Worm (Caenorhabditis elegans) whole organism, late embryonic: ENCODE results near the gene F53G2.3.

Source experiments
- K02D7.2 ChIP-seq: sonication (generic microtip); optimal IDR thresholded peaks from 2 replicates; lab custom pipeline; 2017; ENCODE audit warnings: mild to moderate bottlenecking, missing genetic modification characterization, missing compliant biosample characterization
- K09A11.1 ChIP-seq: sonication (generic microtip); optimal IDR thresholded peaks from 2 replicates; lab custom pipeline; 2017; ENCODE audit warnings: antibody characterized with exemption, mild to moderate bottlenecking, missing genetic modification characterization, missing compliant biosample characterization; ENCODE audit not compliant: insufficient read depth
- Y22D7AL.16 ChIP-seq: sonication (generic microtip); optimal IDR thresholded peaks from 2 replicates; lab custom pipeline; 2016; ENCODE audit warnings: missing genetic modification characterization, missing compliant biosample characterization
- ceh-18 ChIP-seq: sonication (generic microtip); optimal IDR thresholded peaks from 2 replicates; lab custom pipeline; 2016; ENCODE audit warnings: missing genetic modification characterization, missing compliant biosample characterization
- ceh-19 ChIP-seq: fragments of 200-800 bp; sonication (Bioruptor generic); optimal IDR thresholded peaks from 2 replicates; lab custom pipeline; 2018; ENCODE audit warnings: mild to moderate bottlenecking, missing genetic modification characterization, missing compliant biosample characterization
- ceh-2 ChIP-seq: sonication (generic microtip); optimal IDR thresholded peaks from 2 replicates; lab custom pipeline; 2016; ENCODE audit warnings: missing genotype, missing genetic modification characterization, missing compliant biosample characterization
- ceh-22 ChIP-seq: sonication (generic microtip); optimal IDR thresholded peaks from 2 replicates; lab custom pipeline; 2017; ENCODE audit warnings: missing biosample characterization, missing genetic modification characterization
- ceh-24 ChIP-seq: sonication (generic microtip); optimal IDR thresholded peaks from 2 replicates; lab custom pipeline; 2016; ENCODE audit warnings: mild to moderate bottlenecking, missing genetic modification characterization, missing compliant biosample characterization
- ceh-31 ChIP-seq: sonication (generic microtip); optimal IDR thresholded peaks from 2 replicates; lab custom pipeline; 2016; ENCODE audit warnings: missing genetic modification characterization, missing compliant biosample characterization
- ceh-34 ChIP-seq: sonication (generic microtip); optimal IDR thresholded peaks from 2 replicates; lab custom pipeline; 2016; ENCODE audit warnings: mild to moderate bottlenecking, missing genetic modification characterization, missing compliant biosample characterization
- ceh-45 ChIP-seq: fragments of 200-800 bp; sonication (Bioruptor generic); IDR thresholded peaks from 2 replicates; pipeline ENCODE4 v1.3.6; 2022; ENCODE audit warnings: missing genetic modification reagents, missing genetic modification characterization, missing compliant biosample characterization
- ceh-6 ChIP-seq: fragments of 200-800 bp; sonication (Bioruptor generic); optimal IDR thresholded peaks from 2 replicates; lab custom pipeline; 2018; ENCODE audit warnings: mild to moderate bottlenecking, missing genetic modification characterization, missing compliant biosample characterization
- ceh-9 ChIP-seq: sonication (generic microtip); optimal IDR thresholded peaks from 2 replicates; lab custom pipeline; 2016; ENCODE audit warnings: mild to moderate bottlenecking, missing genetic modification characterization, inconsistent platforms, missing compliant biosample characterization
- dve-1 ChIP-seq: sonication (generic microtip); optimal IDR thresholded peaks from 2 replicates; lab custom pipeline; 2017; ENCODE audit warnings: antibody characterized with exemption, mild to moderate bottlenecking, missing genetic modification characterization, missing compliant biosample characterization
- elt-2 ChIP-seq: sonication (generic microtip); optimal IDR thresholded peaks from 2 replicates; lab custom pipeline; 2016; ENCODE audit warnings: missing genetic modification reagents, missing genetic modification characterization, missing compliant biosample characterization
- elt-4 ChIP-seq: sonication (generic microtip); optimal IDR thresholded peaks from 2 replicates; lab custom pipeline; 2016; ENCODE audit warnings: missing genetic modification characterization, missing compliant biosample characterization
- eyg-1 ChIP-seq: sonication (generic microtip); optimal IDR thresholded peaks from 2 replicates; lab custom pipeline; 2016; ENCODE audit warnings: missing genotype, missing genetic modification characterization, missing compliant biosample characterization
- fkh-10 ChIP-seq: fragments of 150-350 bp; optimal IDR thresholded peaks from 2 replicates; lab custom pipeline; 2014; ENCODE audit warnings: missing biosample characterization, missing genetic modification reagents, missing genetic modification characterization
- fkh-6 ChIP-seq: sonication (generic microtip); optimal IDR thresholded peaks from 2 replicates; lab custom pipeline; 2016; ENCODE audit warnings: missing genetic modification characterization, missing compliant biosample characterization
- hlh-13 ChIP-seq: fragments of 200-800 bp; sonication (Bioruptor generic); optimal IDR thresholded peaks from 2 replicates; lab custom pipeline; 2018; ENCODE audit warnings: mild to moderate bottlenecking, missing genetic modification characterization, missing compliant biosample characterization
- hlh-15 ChIP-seq: sonication (generic microtip); optimal IDR thresholded peaks from 2 replicates; lab custom pipeline; 2016; ENCODE audit warnings: missing genetic modification characterization, missing compliant biosample characterization
- hlh-8 ChIP-seq: sonication (generic microtip); optimal IDR thresholded peaks from 2 replicates; lab custom pipeline; 2016; ENCODE audit warnings: missing genotype, missing genetic modification characterization, missing compliant biosample characterization
- lim-6 ChIP-seq: sonication (generic microtip); optimal IDR thresholded peaks from 2 replicates; lab custom pipeline; 2016; ENCODE audit warnings: missing genetic modification characterization, missing compliant biosample characterization
- madf-2 ChIP-seq: sonication (generic microtip); optimal IDR thresholded peaks from 2 replicates; lab custom pipeline; 2017; ENCODE audit warnings: missing genetic modification characterization, missing compliant biosample characterization
- nfya-1 ChIP-seq: sonication (generic microtip); optimal IDR thresholded peaks from 2 replicates; lab custom pipeline; 2017; ENCODE audit warnings: missing genetic modification characterization, mild to moderate bottlenecking, missing compliant biosample characterization, antibody characterized with exemption, moderate library complexity
- nhr-11 ChIP-seq: fragments of 150-350 bp; optimal IDR thresholded peaks from 2 replicates; lab custom pipeline; 2014; ENCODE audit warnings: missing biosample characterization, missing genetic modification characterization
- nhr-232 ChIP-seq: sonication (generic microtip); optimal IDR thresholded peaks from 2 replicates; lab custom pipeline; 2016; ENCODE audit warnings: missing genetic modification characterization, missing compliant biosample characterization
- pag-3 ChIP-seq: sonication (generic microtip); optimal IDR thresholded peaks from 2 replicates; lab custom pipeline; 2016; ENCODE audit warnings: missing compliant biosample characterization, missing genetic modification characterization, borderline replicate concordance
- pat-9 ChIP-seq: fragments of 200-800 bp; sonication (Bioruptor generic); optimal IDR thresholded peaks from 2 replicates; lab custom pipeline; 2018; ENCODE audit warnings: mild to moderate bottlenecking, missing genetic modification characterization, moderate library complexity, missing compliant biosample characterization
- pax-1 ChIP-seq: fragments of 150-350 bp; optimal IDR thresholded peaks from 2 replicates; lab custom pipeline; 2014; ENCODE audit warnings: missing biosample characterization, missing genetic modification characterization
- ref-2 ChIP-seq: sonication (generic microtip); optimal IDR thresholded peaks from 2 replicates; lab custom pipeline; 2016; ENCODE audit warnings: missing genetic modification characterization, missing compliant biosample characterization
- rnt-1 ChIP-seq: sonication (generic microtip); optimal IDR thresholded peaks from 2 replicates; lab custom pipeline; 2016; ENCODE audit warnings: missing genetic modification characterization, missing compliant biosample characterization
- sdc-2 ChIP-seq: sonication (generic microtip); optimal IDR thresholded peaks from 2 replicates; lab custom pipeline; 2016; ENCODE audit warnings: missing genotype, missing genetic modification characterization, missing compliant biosample characterization
- sox-4 ChIP-seq: sonication (generic microtip); optimal IDR thresholded peaks from 2 replicates; lab custom pipeline; 2017; ENCODE audit warnings: mild to moderate bottlenecking, missing genetic modification characterization, inconsistent platforms, missing compliant biosample characterization
- tbx-7 ChIP-seq: sonication (generic microtip); optimal IDR thresholded peaks from 2 replicates; lab custom pipeline; 2016; ENCODE audit warnings: missing genotype, missing genetic modification characterization, missing compliant biosample characterization
- unc-3 ChIP-seq, 2 experiments: fragments of 200-800 bp in 1 of 2; sonication (Bioruptor generic) in 1 of 2; sonication (generic microtip) in 1 of 2; conservative IDR thresholded peaks in 1 of 2; optimal IDR thresholded peaks in 1 of 2; 2 replicates each; pipeline versions ENCODE4 v1.3.6 to Lab custom; 2016 to 2022; ENCODE audit warnings: missing compliant biosample characterization in 2 of 2, missing genetic modification characterization in 2 of 2, missing genetic modification reagents in 1 of 2
- unc-42 ChIP-seq: sonication (generic microtip); optimal IDR thresholded peaks from 2 replicates; lab custom pipeline; 2016; ENCODE audit warnings: missing genotype, missing genetic modification characterization, missing compliant biosample characterization
- unc-55 ChIP-seq: sonication (generic microtip); optimal IDR thresholded peaks from 2 replicates; lab custom pipeline; 2017; ENCODE audit warnings: missing biosample characterization, missing genetic modification reagents, missing genetic modification characterization
- unc-86 ChIP-seq: sonication (generic microtip); optimal IDR thresholded peaks from 2 replicates; lab custom pipeline; 2016; ENCODE audit warnings: missing genetic modification characterization, missing compliant biosample characterization
- zip-5 ChIP-seq: sonication (generic microtip); optimal IDR thresholded peaks from 2 replicates; lab custom pipeline; 2016; ENCODE audit warnings: missing genetic modification characterization, missing compliant biosample characterization

The F53G2.3 gene

ce11 chrII:2481621-2482020 lies 1.4 kb downstream of the F53G2.3 start, which contains the start of gene F53G2.2:
Gene F53G2.2, plus strand, starts transcription at chrII:2481921.
- TF ChIP-seq fkh-6 (tag; lab: Kevin White, UChicago) = no peak
- TF ChIP-seq sox-4 (tag; lab: Kevin White, UChicago) = no peak
- TF ChIP-seq K09A11.1 (tag; lab: Kevin White, UChicago) = no peak
- no peak for TF ChIP-seq ceh-19 (GFP tag; lab: Kevin White, UChicago)
- no peak for TF ChIP-seq ceh-2 (tag; lab: Kevin White, UChicago)
- TF ChIP-seq rnt-1 (tag; lab: Kevin White, UChicago) = no peak
- no peak for TF ChIP-seq ref-2
- no peak for TF ChIP-seq ceh-34
- TF ChIP-seq ceh-45 (GFP tag; lab: Robert Waterston, UW) = no peak
- TF ChIP-seq ceh-31 = no peak
- TF ChIP-seq hlh-15 (tag; lab: Kevin White, UChicago) = no peak
- no peak for TF ChIP-seq elt-4
- no peak for TF ChIP-seq ceh-9 (tag; lab: Kevin White, UChicago)

ce11 chrII:2483507-2483906 lies 3.3 kb downstream of the F53G2.3 start, which contains the start of gene F53G2.13:
Gene F53G2.13, plus strand, starts transcription at chrII:2483807.
- TF ChIP-seq unc-55 (GFP tag; lab: Kevin White, UChicago) = no peak
- no peak for TF ChIP-seq sdc-2 (tag; lab: Kevin White, UChicago)
- no peak for TF ChIP-seq hlh-13
- TF ChIP-seq rnt-1 (tag; lab: Kevin White, UChicago) = no peak
- no peak for TF ChIP-seq madf-2 (tag; lab: Kevin White, UChicago)
- TF ChIP-seq, all 69 proteins: peak for 0

DNA sequence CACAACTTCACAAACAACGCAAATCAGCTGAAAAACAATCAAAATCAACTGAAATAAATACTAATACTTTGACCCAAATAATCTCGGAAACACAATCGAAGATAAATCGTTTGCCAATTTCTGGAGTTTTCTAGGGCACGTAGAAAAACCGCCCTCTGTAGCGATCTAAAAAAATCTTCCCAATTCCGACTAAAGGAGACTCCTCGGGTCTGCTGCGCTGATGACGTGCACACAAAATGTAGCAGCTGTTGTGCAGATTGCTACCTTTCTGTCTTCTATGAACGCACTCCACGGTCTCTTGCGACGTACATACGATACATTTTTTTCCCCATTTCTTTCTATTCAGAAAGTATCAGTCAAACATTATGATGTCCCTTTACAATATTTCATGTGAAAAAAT lies 8.2 kb downstream of the F53G2.3 start, which contains the start of gene F53G2.1:
Gene F53G2.1, plus strand, starts transcription at position 301 of the 400 bp plus-strand sequence.
- no peak for TF ChIP-seq sdc-2 (tag; lab: Kevin White, UChicago)
- no peak for TF ChIP-seq ref-2
- TF ChIP-seq nhr-11 (tag; lab: Kevin White, UChicago) = no peak
- no peak for TF ChIP-seq nfya-1
- TF ChIP-seq hlh-15 (tag; lab: Kevin White, UChicago) = no peak
- TF ChIP-seq pag-3 (tag; lab: Kevin White, UChicago) = no peak
- no peak for TF ChIP-seq hlh-8 (tag; lab: Kevin White, UChicago)
- TF ChIP-seq pat-9 (tag; lab: Kevin White, UChicago) = no peak
- TF ChIP-seq ceh-24 (tag; lab: Kevin White, UChicago) = no peak
- TF ChIP-seq pax-1 (tag; lab: Kevin White, UChicago) = no peak
- TF ChIP-seq unc-86 (tag; lab: Kevin White, UChicago) = no peak

- TF ChIP-seq nfya-1 (no peak), elt-2 (peak; percentile 84)
Measured at ce11 chrII:2503703-2504430, 23.7 kb downstream of the F53G2.3 start.

DNA sequence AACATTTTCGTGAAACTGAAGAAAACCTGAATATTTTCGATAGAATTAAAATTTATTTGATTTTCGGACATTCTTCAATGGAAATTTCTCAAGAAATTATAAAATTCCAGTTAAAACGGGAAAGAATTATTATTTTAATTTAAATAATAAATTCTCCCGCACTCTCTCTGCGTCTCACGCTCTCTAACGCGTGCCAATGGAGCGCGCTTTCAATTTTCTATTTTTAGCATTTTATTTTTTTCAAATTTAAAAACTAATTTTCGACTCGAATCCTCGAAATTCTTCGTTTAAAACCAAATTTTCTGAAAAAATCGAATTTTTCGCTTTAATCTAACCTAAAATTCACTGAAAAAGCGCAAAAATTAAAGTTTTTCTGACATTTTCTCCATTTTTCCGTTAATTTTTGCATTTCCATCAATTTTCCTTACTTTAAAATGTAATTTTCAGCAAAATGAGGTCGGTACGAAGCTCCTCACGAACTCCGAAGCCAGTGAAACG lies 24.3 kb downstream of the F53G2.3 start, which contains the start of gene gbas-1:
Gene gbas-1, plus strand, starts transcription at position 448 of the 498 bp plus-strand sequence.
- TF ChIP-seq ceh-22 (tag; lab: Kevin White, UChicago) (no peak), ceh-45 (GFP tag; lab: Robert Waterston, UW) (no peak), eyg-1 (tag; lab: Kevin White, UChicago) (no peak), dve-1 (tag; lab: Kevin White, UChicago) (no peak), nfya-1 (peak; percentile 16)

DNA sequence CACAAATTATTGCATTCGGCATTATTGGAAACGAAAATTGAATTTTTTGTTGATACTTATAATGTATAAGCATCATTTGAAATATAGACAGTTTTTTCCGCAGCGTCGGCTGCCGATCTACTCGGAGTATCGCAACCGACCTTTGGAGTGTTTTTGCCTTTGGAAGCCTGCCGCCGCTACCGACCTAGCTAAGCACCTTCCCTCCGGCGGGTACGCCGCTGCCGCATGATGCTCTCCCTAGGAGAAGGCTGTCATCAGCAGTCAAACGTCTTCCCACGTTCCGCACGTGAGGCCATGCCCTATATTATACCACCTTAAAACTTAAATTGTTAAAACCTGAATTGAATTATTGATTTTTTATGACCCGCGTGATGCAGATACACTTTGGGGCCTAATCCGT lies 38.3 kb downstream of the F53G2.3 start:
- TF ChIP-seq pat-9 (tag; lab: Kevin White, UChicago) (no peak), ceh-18 (tag; lab: Kevin White, UChicago) (no peak), lim-6 (tag; lab: Kevin White, UChicago) (no peak), sox-4 (tag; lab: Kevin White, UChicago) (no peak), nhr-232 (tag; lab: Kevin White, UChicago) (no peak), hlh-15 (tag; lab: Kevin White, UChicago) (no peak), K02D7.2 (tag; lab: Kevin White, UChicago) (no peak), unc-86 (tag; lab: Kevin White, UChicago) (no peak), zip-5 (no peak), ceh-6 (GFP tag; lab: Kevin White, UChicago) (no peak), unc-42 (no peak), unc-3 (GFP tag; conservative IDR thresholded peaks at IDR 0.05; lab: Robert Waterston, UW) (no peak), unc-3 (tag; optimal IDR thresholded peaks at IDR 0.05; lab: Kevin White, UChicago) (no peak), ceh-9 (tag; lab: Kevin White, UChicago) (no peak), tbx-7 (tag; lab: Kevin White, UChicago) (no peak), fkh-10 (GFP tag; lab: Kevin White, UChicago) (no peak), Y22D7AL.16 (tag; lab: Kevin White, UChicago) (no peak)
